Worm (Caenorhabditis elegans) whole organism, young adult: Measurements from ENCODE around the gene inx-3.

Experiments
- C06A6.2 ChIP-seq: fragments of 200-800 bp; sonication (Bioruptor generic); conservative IDR thresholded peaks from 2 replicates; pipeline ENCODE4 v1.3.6; 2022; ENCODE audit warnings: missing genetic modification characterization, missing compliant biosample characterization
- F10E7.11 ChIP-seq: sonication (generic microtip); optimal IDR thresholded peaks from 2 replicates; lab custom pipeline; 2017; ENCODE audit warnings: mild to moderate bottlenecking, missing genetic modification characterization, moderate library complexity, missing compliant biosample characterization
- F57A8.1 ChIP-seq: fragments of 200-800 bp; sonication (Bioruptor generic); optimal IDR thresholded peaks from 2 replicates; lab custom pipeline; 2018; ENCODE audit warnings: mild to moderate bottlenecking, missing genetic modification characterization, moderate library complexity, missing compliant biosample characterization
- K11D2.4 ChIP-seq: fragments of 200-800 bp; sonication (Bioruptor generic); IDR thresholded peaks from 2 replicates; pipeline ENCODE4 v1.3.6; 2022; ENCODE audit warnings: missing genetic modification reagents, missing genetic modification characterization, missing compliant biosample characterization
- K12H6.12 ChIP-seq: fragments of 200-800 bp; sonication (Bioruptor generic); optimal IDR thresholded peaks from 2 replicates; lab custom pipeline; 2018; ENCODE audit warnings: mild to moderate bottlenecking, missing genetic modification characterization, missing compliant biosample characterization
- T07F8.4 ChIP-seq: sonication (generic microtip); optimal IDR thresholded peaks from 2 replicates; lab custom pipeline; 2016; ENCODE audit warnings: mild to moderate bottlenecking, missing genetic modification characterization, moderate library complexity, missing compliant biosample characterization
- attf-6 ChIP-seq: fragments of 200-800 bp; sonication (Bioruptor generic); IDR thresholded peaks from 2 replicates; pipeline ENCODE4 v1.3.6; 2022; ENCODE audit warnings: missing genetic modification reagents, missing genetic modification characterization, missing compliant biosample characterization
- cebp-1 ChIP-seq, 2 experiments: fragments of 200-800 bp in 1 of 2; sonication (Bioruptor generic) in 1 of 2; sonication (generic microtip) in 1 of 2; IDR thresholded peaks in 1 of 2; optimal IDR thresholded peaks in 1 of 2; 2 replicates each; pipeline versions ENCODE4 v1.3.6 to Lab custom; 2017 to 2022; ENCODE audit warnings: missing compliant biosample characterization in 2 of 2, missing genetic modification characterization in 2 of 2, mild to moderate bottlenecking in 1 of 2, missing genetic modification reagents in 1 of 2, moderate library complexity in 1 of 2
- cebp-2 ChIP-seq: fragments of 200-800 bp; sonication (Bioruptor generic); IDR thresholded peaks from 2 replicates; pipeline ENCODE4 v1.3.6; 2022; ENCODE audit warnings: missing genetic modification characterization, missing compliant biosample characterization
- ceh-58 ChIP-seq: fragments of 200-800 bp; sonication (Bioruptor generic); IDR thresholded peaks from 2 replicates; pipeline ENCODE4 v1.3.6; 2022; ENCODE audit warnings: missing genetic modification characterization, missing compliant biosample characterization
- dox-1 ChIP-seq: fragments of 200-800 bp; sonication (Bioruptor generic); IDR thresholded peaks from 2 replicates; pipeline ENCODE4 v1.3.6; 2022; ENCODE audit warnings: missing genetic modification reagents, missing genetic modification characterization, missing compliant biosample characterization
- egl-44 ChIP-seq: fragments of 200-800 bp; sonication (Bioruptor generic); IDR thresholded peaks from 2 replicates; pipeline ENCODE4 v1.3.6; 2022; ENCODE audit warnings: missing genetic modification reagents, missing genetic modification characterization, missing compliant biosample characterization
- egrh-3 ChIP-seq: fragments of 200-800 bp; sonication (Bioruptor generic); IDR thresholded peaks from 2 replicates; pipeline ENCODE4 v1.3.6; 2022; ENCODE audit warnings: missing genetic modification reagents, missing genetic modification characterization, missing compliant biosample characterization
- hmg-1.2 ChIP-seq: fragments of 200-800 bp; sonication (Bioruptor generic); IDR thresholded peaks from 2 replicates; pipeline ENCODE4 v1.3.6; 2022; ENCODE audit warnings: missing genetic modification reagents, missing genetic modification characterization, missing compliant biosample characterization
- hmg-20 ChIP-seq: fragments of 200-800 bp; sonication (Bioruptor generic); IDR thresholded peaks from 2 replicates; pipeline ENCODE4 v1.3.6; 2022; ENCODE audit warnings: missing genetic modification reagents, missing genetic modification characterization, missing compliant biosample characterization
- hrde-1 ChIP-seq: sonication (generic microtip); optimal IDR thresholded peaks from 2 replicates; lab custom pipeline; 2016; ENCODE audit warnings: missing genetic modification characterization, mild to moderate bottlenecking, missing compliant biosample characterization, moderate library complexity, missing genotype, missing genetic modification reagents, borderline replicate concordance
- lin-35 ChIP-seq, 3 experiments: fragments of 150-350 bp in 2 of 3; sonication (generic microtip) in 1 of 3; optimal IDR thresholded peaks; 2 replicates each; lab custom pipeline; 2014 to 2018; ENCODE audit warnings: missing biosample characterization in 3 of 3, missing genetic modification characterization in 3 of 3, missing genetic modification reagents in 3 of 3
- lin-40 ChIP-seq: sonication (generic microtip); optimal IDR thresholded peaks from 2 replicates; lab custom pipeline; 2016; ENCODE audit warnings: missing genetic modification characterization, mild to moderate bottlenecking, missing compliant biosample characterization, missing genotype, missing genetic modification reagents
- lin-54 ChIP-seq: fragments of 200-800 bp; sonication (Bioruptor generic); optimal IDR thresholded peaks from 2 replicates; lab custom pipeline; 2018; ENCODE audit warnings: mild to moderate bottlenecking, missing genetic modification characterization, missing compliant biosample characterization
- lir-1 ChIP-seq: fragments of 200-800 bp; sonication (Bioruptor generic); conservative IDR thresholded peaks from 2 replicates; pipeline ENCODE4 v1.3.6; 2022; ENCODE audit warnings: missing genetic modification reagents, missing genetic modification characterization, missing compliant biosample characterization
- lsl-1 ChIP-seq: fragments of 200-800 bp; sonication (Bioruptor generic); optimal IDR thresholded peaks from 2 replicates; lab custom pipeline; 2018; ENCODE audit warnings: mild to moderate bottlenecking, missing genetic modification characterization, moderate library complexity, missing compliant biosample characterization
- madf-10 ChIP-seq: sonication (generic microtip); optimal IDR thresholded peaks from 2 replicates; lab custom pipeline; 2016; ENCODE audit warnings: mild to moderate bottlenecking, missing genetic modification characterization, missing compliant biosample characterization
- madf-3 ChIP-seq: fragments of 200-800 bp; sonication (Bioruptor generic); IDR thresholded peaks from 2 replicates; pipeline ENCODE4 v1.3.6; 2022; ENCODE audit warnings: missing genetic modification reagents, missing genetic modification characterization, missing compliant biosample characterization
- madf-6 ChIP-seq: fragments of 200-800 bp; sonication (Bioruptor generic); IDR thresholded peaks from 2 replicates; pipeline ENCODE4 v1.3.6; 2022; ENCODE audit warnings: missing genetic modification reagents, missing genetic modification characterization, missing compliant biosample characterization
- mcd-1 ChIP-seq: fragments of 200-800 bp; sonication (Bioruptor generic); IDR thresholded peaks from 2 replicates; pipeline ENCODE4 v1.3.6; 2022; ENCODE audit warnings: missing genetic modification reagents, missing genetic modification characterization, missing compliant biosample characterization
- nfya-1 ChIP-seq: sonication (generic microtip); optimal IDR thresholded peaks from 2 replicates; lab custom pipeline; 2017; ENCODE audit warnings: antibody characterized with exemption, missing compliant biosample characterization, missing genetic modification characterization, borderline replicate concordance; ENCODE audit not compliant: insufficient read depth
- nfyb-1 ChIP-seq: fragments of 200-800 bp; sonication (Bioruptor generic); IDR thresholded peaks from 2 replicates; pipeline ENCODE4 v1.3.6; 2022; ENCODE audit warnings: missing genetic modification reagents, missing genetic modification characterization, missing compliant biosample characterization
- nhr-27 ChIP-seq: fragments of 200-800 bp; sonication (Bioruptor generic); optimal IDR thresholded peaks from 2 replicates; lab custom pipeline; 2018; ENCODE audit warnings: mild to moderate bottlenecking, missing genetic modification characterization, moderate library complexity, missing compliant biosample characterization
- nhr-80 ChIP-seq: sonication (generic microtip); optimal IDR thresholded peaks from 2 replicates; lab custom pipeline; 2016; ENCODE audit warnings: missing genetic modification characterization, missing compliant biosample characterization
- pbrm-1 ChIP-seq: fragments of 200-800 bp; sonication (Bioruptor generic); IDR thresholded peaks from 2 replicates; pipeline ENCODE4 v1.3.6; 2022; ENCODE audit warnings: missing genetic modification reagents, missing genetic modification characterization, missing compliant biosample characterization
- rcor-1 ChIP-seq: fragments of 200-800 bp; sonication (Bioruptor generic); IDR thresholded peaks from 2 replicates; pipeline ENCODE4 v1.3.6; 2022; ENCODE audit warnings: missing genetic modification reagents, missing genetic modification characterization, missing compliant biosample characterization
- sea-2 ChIP-seq: fragments of 200-800 bp; sonication (Bioruptor generic); IDR thresholded peaks from 2 replicates; pipeline ENCODE4 v1.3.6; 2022; ENCODE audit warnings: missing genetic modification characterization, missing compliant biosample characterization
- somi-1 ChIP-seq: fragments of 200-800 bp; sonication (Bioruptor generic); optimal IDR thresholded peaks from 2 replicates; lab custom pipeline; 2018; ENCODE audit warnings: mild to moderate bottlenecking, missing genetic modification characterization, missing compliant biosample characterization
- tbx-9 ChIP-seq: sonication (generic microtip); optimal IDR thresholded peaks from 2 replicates; lab custom pipeline; 2016; ENCODE audit warnings: borderline replicate concordance, missing genetic modification characterization, inconsistent platforms, missing compliant biosample characterization
- unc-130 ChIP-seq: sonication (generic microtip); optimal IDR thresholded peaks from 2 replicates; lab custom pipeline; 2016; ENCODE audit warnings: missing genetic modification reagents, missing genetic modification characterization, missing compliant biosample characterization
- unc-62 ChIP-seq: fragments of 150-350 bp; optimal IDR thresholded peaks from 2 replicates; lab custom pipeline; 2014; ENCODE audit warnings: missing biosample characterization, missing genetic modification reagents, missing genetic modification characterization
- zfh-2 ChIP-seq: fragments of 200-800 bp; sonication (Bioruptor generic); conservative IDR thresholded peaks from 2 replicates; pipeline ENCODE4 v1.3.6; 2022; ENCODE audit warnings: missing genetic modification reagents, missing genetic modification characterization, missing compliant biosample characterization

inx-3 gene

DNA sequence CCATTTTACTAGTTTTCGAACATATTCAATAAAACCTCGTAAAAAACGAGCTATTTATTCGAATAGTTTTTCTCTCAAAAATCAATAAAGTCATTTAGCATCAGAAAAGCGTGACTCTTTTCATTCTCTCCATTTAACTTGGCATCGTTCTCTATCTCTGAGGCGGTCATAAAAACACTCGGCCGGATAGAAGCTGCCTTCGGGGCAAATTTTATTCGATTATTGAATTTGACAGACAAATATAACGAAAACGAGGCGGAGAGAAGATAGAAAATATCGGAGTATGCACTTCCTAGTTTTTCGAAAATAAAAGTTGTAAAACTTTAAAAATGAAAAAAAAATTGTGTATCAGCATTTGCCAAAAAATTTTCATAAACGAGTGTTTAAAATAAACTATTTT is 20.7 kb upstream of the inx-3 start:
- TF ChIP-seq F10E7.11 (tag; lab: Kevin White, UChicago), result no peak
- no peak for TF ChIP-seq pbrm-1 (GFP tag; lab: Robert Waterston, UW)
- TF ChIP-seq unc-62 (GFP tag; lab: Kevin White, UChicago), result no peak

DNA sequence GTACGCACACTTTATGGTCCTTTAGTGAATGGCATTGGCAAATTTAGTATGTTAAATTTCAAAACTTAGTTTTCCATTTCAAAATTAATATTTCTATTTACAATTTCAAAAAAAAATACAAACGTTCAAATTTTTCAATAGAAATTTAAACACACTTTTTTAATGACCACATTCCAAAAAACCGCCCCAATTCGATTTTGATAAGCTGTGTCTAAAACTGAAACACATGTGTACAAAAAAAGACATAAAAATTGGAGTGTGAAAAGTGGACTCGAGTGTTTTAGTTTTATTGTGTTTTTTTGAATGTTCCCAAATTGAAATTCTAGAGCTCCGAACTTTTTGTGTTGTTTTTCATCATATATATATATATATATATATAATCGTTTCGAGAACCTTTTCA is 20.2 kb upstream of the inx-3 start:
- no peak for TF ChIP-seq attf-6 (GFP tag; lab: Robert Waterston, UW)
- no peak for TF ChIP-seq hmg-1.2 (GFP tag; lab: Robert Waterston, UW)
- no peak for TF ChIP-seq madf-3 (GFP tag; lab: Robert Waterston, UW)
- TF ChIP-seq hrde-1 (tag; lab: Kevin White, UChicago), result no peak
- TF ChIP-seq sea-2 (GFP tag; lab: Robert Waterston, UW), result no peak
- TF ChIP-seq nhr-27 (tag; lab: Kevin White, UChicago), result no peak
- TF ChIP-seq hmg-20 (GFP tag; lab: Robert Waterston, UW), result no peak
- TF ChIP-seq unc-130 (GFP tag; lab: Kevin White, UChicago), result no peak
- TF ChIP-seq cebp-2 (GFP tag; lab: Robert Waterston, UW), result no peak
- TF ChIP-seq nfya-1 (tag; lab: Kevin White, UChicago), result no peak
- no peak for TF ChIP-seq F57A8.1 (GFP tag; lab: Kevin White, UChicago)
- no peak for TF ChIP-seq nhr-80 (tag; lab: Kevin White, UChicago)
- TF ChIP-seq madf-6 (GFP tag; lab: Robert Waterston, UW), result no peak
- TF ChIP-seq egl-44 (GFP tag; lab: Robert Waterston, UW), result no peak
- no peak for TF ChIP-seq lir-1
- no peak for TF ChIP-seq tbx-9 (tag; lab: Kevin White, UChicago)
- no peak for TF ChIP-seq lin-40 (tag; lab: Kevin White, UChicago)
- TF ChIP-seq T07F8.4 (tag; lab: Kevin White, UChicago), result no peak
- TF ChIP-seq lin-54 (GFP tag; lab: Kevin White, UChicago), result no peak
- no peak for TF ChIP-seq madf-10 (tag; lab: Kevin White, UChicago)

DNA sequence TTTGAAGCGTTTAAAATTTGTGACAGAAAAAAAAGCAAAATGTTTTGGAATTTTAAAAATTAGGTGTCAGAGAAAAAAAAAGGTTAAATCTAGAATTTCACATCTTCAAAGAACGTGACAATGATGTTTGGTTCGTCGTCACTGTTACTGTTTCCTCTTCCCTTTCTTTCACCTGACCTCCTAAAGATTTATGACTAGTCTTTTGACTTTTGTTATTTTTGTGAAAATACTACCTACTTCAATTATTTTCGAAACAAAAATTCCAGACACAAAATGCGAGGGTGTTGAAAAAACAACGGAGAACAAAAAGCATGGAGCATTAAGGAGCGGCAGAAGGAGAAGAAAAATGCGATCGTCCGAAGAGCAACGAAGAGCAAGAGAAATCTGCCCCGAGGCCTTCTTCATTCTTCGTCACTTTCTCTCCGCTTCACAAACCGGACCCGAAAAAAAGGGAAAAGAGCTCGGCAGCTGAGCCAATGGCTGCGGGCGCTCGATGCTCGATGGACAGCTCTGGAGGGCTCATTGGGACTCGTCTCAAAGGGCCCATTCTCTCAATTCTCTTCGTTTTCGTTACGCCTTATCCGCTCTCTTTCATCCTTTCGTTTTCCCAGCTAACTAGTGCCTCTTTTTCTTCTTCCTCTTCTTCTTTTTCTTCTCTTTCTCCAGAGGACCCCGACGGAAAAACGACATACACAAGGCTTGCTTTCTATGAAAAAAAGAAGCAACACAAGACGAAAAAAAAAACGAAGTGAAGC is 19.6 kb upstream of the inx-3 start:
- TF ChIP-seq lsl-1 (GFP tag; lab: Kevin White, UChicago) (no peak), zfh-2 (GFP tag; lab: Robert Waterston, UW) (peak; percentile 92), somi-1 (GFP tag; lab: Kevin White, UChicago) (peak; percentile 7), K12H6.12 (peak; percentile 50), nfyb-1 (0 out of 2 replicates have a peak, but pooled peaks have one; percentile 37), C06A6.2 (no peak), egrh-3 (GFP tag; lab: Robert Waterston, UW) (peak; percentile 62; the same call in 1 of the 2 replicates), mcd-1 (GFP tag; lab: Robert Waterston, UW) (peak; percentile 42; the same call in 1 of the 2 replicates), lin-35 (GFP tag; optimal IDR thresholded peaks at IDR 0.05; lab: Kevin White, UChicago) (peak in 1 of 3 experiments; percentile 69), rcor-1 (GFP tag; lab: Robert Waterston, UW) (0 out of 2 replicates have a peak, but pooled peaks have one; percentile 13), K11D2.4 (GFP tag; lab: Robert Waterston, UW) (0 out of 2 replicates have a peak, but pooled peaks have one; percentile 8), cebp-1 (GFP tag; IDR thresholded peaks at IDR 0.05; lab: Robert Waterston, UW) (no peak), cebp-1 (tag; optimal IDR thresholded peaks at IDR 0.05; lab: Kevin White, UChicago) (peak; percentile 26), ceh-58 (GFP tag; lab: Robert Waterston, UW) (no peak), dox-1 (GFP tag; lab: Robert Waterston, UW) (peak; percentile 27; the same call in 1 of the 2 replicates)
